Worm (Caenorhabditis elegans): ENCODE results near the gene F15H10.7.
A peak's percentile ranks its signal among the peaks of the same experiment; 100 is the strongest.

Gene F15H10.7

ce11 chrV:10402804-10403203 is 3.4 kb downstream of the F15H10.7 start, which contains the start of gene F15H10.8:
F15H10.8 (minus strand) TSS chrV:10402904.
- TF ChIP-seq mes-4 (tag; optimal IDR thresholded peaks at IDR 0.05): no peak
- TF ChIP-seq hsf-1 (GFP tag; IDR thresholded peaks at IDR 0.05): no peak
- no peak for TF ChIP-seq attf-3 (GFP tag; conservative IDR thresholded peaks at IDR 0.05)
- no peak for TF ChIP-seq snpc-3.4 (tag; optimal IDR thresholded peaks at IDR 0.05)
- no peak for TF ChIP-seq Y67H2A.10 (GFP tag; conservative IDR thresholded peaks at IDR 0.05)
- TF ChIP-seq cebp-1 (GFP tag; IDR thresholded peaks at IDR 0.05): no peak
- no peak for TF ChIP-seq cebp-1 (tag; optimal IDR thresholded peaks at IDR 0.05)
- TF ChIP-seq dpl-1 (GFP tag; optimal IDR thresholded peaks at IDR 0.05): no peak
- no peak for TF ChIP-seq C17E4.6 (GFP tag; IDR thresholded peaks at IDR 0.05)
- no peak for TF ChIP-seq Y95B8A.8 (GFP tag; IDR thresholded peaks at IDR 0.05)
- no peak for TF ChIP-seq attf-6 (GFP tag; IDR thresholded peaks at IDR 0.05)
- TF ChIP-seq lin-26 (GFP tag; IDR thresholded peaks at IDR 0.05): no peak
- TF ChIP-seq xnd-1 (tag; optimal IDR thresholded peaks at IDR 0.05): no peak

DNA sequence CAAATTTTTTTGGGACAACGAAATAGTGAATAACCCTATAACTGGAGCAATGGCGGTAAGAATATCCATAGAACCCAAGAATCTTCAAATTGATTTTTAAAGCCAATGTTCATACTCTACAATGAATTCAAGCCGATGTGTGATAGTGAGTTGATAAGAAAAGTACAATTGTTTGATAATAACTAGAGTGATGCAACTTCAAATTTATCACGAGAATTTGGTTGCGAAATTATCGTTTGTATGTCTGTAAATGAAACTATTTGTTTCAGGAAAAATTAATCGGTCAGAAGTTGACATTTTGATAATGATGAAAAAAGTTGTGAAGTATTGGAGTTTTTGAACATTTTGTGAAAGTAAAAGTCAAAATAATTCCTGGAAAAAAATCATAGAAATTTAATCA is 6.9 kb downstream of the F15H10.7 start:
- no peak for TF ChIP-seq nhr-120 (GFP tag; IDR thresholded peaks at IDR 0.05)
- TF ChIP-seq ets-4 (GFP tag; optimal IDR thresholded peaks at IDR 0.05): peak; percentile 32
- TF ChIP-seq cebp-1 (GFP tag; IDR thresholded peaks at IDR 0.05): peak; percentile 84
- peak; percentile 86 for TF ChIP-seq cebp-1 (tag; optimal IDR thresholded peaks at IDR 0.05)
- TF ChIP-seq nhr-80 (tag; optimal IDR thresholded peaks at IDR 0.05): peak; percentile 93
- TF ChIP-seq K11D2.4 (GFP tag; IDR thresholded peaks at IDR 0.05): no peak

DNA sequence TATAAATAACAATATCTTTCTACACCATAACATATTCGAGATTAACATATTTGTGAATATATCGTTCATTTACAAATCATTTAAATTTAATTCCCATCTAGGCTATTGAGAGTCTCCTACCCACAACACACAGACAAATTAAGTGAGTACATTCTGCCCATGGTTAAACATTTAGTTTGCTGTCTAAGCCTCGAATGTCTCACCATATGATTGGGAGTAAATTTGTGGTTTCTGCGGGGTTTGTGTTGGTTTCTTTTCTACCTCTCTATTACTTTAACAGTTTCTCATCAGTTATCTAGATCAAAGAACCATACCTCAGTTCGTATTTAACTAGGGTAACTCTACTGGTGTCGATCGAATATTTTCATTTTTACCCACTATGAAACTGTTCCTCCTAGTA is 7.8 kb downstream of the F15H10.7 start, which contains the start of gene ugt-2:
Gene ugt-2, plus strand, starts transcription at position 371 of the 400 bp plus-strand sequence.
- TF ChIP-seq atf-7 (tag; optimal IDR thresholded peaks at IDR 0.05): no peak
- TF ChIP-seq nhr-80 (tag; optimal IDR thresholded peaks at IDR 0.05): peak; percentile 42

DNA sequence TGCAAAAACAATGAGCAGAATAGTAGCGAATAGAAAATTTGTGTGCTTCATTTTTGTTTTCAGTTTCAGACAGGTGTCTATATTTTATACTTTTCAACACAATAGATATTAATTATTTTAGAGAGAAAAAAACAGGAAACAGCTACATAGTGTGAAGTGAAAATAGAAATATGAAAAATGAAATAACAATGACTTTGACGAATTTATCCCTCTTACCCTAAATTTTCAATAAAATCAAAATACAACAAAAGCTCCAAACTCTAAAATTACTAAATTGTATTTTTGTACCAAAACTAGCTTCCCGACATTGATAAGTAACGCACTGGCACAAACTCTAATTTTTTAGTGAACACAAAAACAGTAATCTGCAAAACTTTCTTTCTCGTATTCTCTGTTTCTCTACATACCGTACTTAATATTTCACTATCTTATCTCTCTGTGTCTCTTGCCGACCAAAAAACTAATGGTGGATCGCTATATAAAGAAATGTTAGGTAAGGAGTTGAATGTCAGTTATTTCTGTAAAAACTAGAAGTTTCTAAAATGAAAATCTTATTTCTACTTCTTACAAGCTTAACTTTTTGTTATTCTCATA is 10.9 kb downstream of the F15H10.7 start, which contains the start of the genes col-151 and ugt-1:
Gene col-151, minus strand, starts transcription at position 51 of the 594 bp plus-strand sequence.
Gene ugt-1, plus strand, starts transcription at position 491 of the 594 bp plus-strand sequence.
- TF ChIP-seq nhr-80 (tag; optimal IDR thresholded peaks at IDR 0.05) (peak; percentile 48), ets-4 (GFP tag; optimal IDR thresholded peaks at IDR 0.05) (no peak), hmg-1.2 (GFP tag; IDR thresholded peaks at IDR 0.05) (peak; percentile 82)

DNA sequence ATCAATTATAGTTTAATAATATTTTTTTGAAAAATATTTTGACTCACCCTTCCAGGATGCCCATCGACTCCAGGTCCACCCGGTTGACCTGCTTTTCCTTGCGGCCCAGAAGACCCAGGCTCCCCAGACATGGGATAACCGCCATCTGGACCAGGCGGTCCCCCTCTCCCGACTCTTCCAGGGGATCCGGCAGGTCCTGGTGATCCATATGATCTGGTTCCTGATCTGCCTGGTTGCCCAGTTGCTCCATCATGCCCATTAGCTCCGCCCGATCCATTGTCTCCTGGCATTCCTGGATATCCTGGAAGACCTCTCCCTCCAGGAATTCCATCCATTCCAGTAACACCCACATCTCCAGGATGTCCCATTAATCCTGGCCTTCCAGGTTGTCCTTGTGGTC is 12.5 kb downstream of the F15H10.7 start:
- TF ChIP-seq nhr-120 (GFP tag; IDR thresholded peaks at IDR 0.05) (no peak), ceh-40 (GFP tag; IDR thresholded peaks at IDR 0.05) (no peak), gei-17 (GFP tag; optimal IDR thresholded peaks at IDR 0.05) (no peak), tlf-1 (GFP tag; optimal IDR thresholded peaks at IDR 0.05) (no peak), lsy-27 (tag; optimal IDR thresholded peaks at IDR 0.05; ENCODE audit: borderline replicate concordance, insufficient read depth) (no peak), cebp-1 (GFP tag; IDR thresholded peaks at IDR 0.05) (no peak), cebp-1 (tag; optimal IDR thresholded peaks at IDR 0.05) (no peak)

DNA sequence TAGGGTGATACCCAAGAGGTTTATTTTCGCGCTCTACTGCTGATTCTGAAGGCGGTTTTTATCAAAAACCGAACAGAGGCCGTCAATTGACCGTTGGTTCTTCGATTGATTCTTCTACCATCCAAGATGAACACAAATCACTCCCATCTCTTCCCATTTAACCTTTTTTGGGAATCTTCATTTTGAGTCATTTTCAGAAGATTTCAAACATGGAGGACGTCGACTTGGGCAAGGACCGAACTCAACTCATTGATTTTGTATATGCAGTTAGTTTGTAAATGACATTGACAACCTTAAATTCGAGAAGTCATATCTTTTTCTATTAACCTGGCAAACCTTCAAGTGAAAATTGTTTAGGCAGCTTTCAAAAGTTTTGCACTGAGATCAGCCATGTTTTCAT is 17.9 kb downstream of the F15H10.7 start, which contains the start of gene AC3.5:
Gene AC3.5, plus strand, starts transcription at position 210 of the 400 bp plus-strand sequence.
- TF ChIP-seq lsl-1 (GFP tag; optimal IDR thresholded peaks at IDR 0.05): no peak
- no peak for TF ChIP-seq egl-44 (GFP tag; IDR thresholded peaks at IDR 0.05)
- TF ChIP-seq snpc-3.4 (tag; optimal IDR thresholded peaks at IDR 0.05): no peak
- no peak for TF ChIP-seq cebp-2 (GFP tag; IDR thresholded peaks at IDR 0.05)

DNA sequence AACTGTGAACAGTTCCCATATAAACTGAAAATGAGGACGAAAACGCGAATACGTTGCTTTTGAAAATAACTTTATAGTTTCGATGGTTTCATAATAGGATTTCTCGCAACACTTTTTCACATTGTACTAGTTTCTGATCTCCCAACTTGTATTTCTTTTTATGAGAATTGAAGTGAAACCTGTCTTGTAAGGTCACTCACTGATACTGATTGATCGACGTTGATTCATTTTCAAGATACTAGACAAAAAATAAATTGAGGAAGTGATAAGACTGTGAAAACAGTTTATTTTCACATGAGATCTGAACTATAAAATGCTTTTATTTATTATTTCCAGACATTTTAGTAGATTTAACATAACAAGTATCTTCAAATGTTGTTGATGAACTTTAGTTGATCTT is 18.8 kb downstream of the F15H10.7 start:
- TF ChIP-seq nhr-120 (GFP tag; IDR thresholded peaks at IDR 0.05): no peak
- no peak for TF ChIP-seq xnd-1 (tag; optimal IDR thresholded peaks at IDR 0.05)
- TF ChIP-seq snpc-1.3 (tag; optimal IDR thresholded peaks at IDR 0.05; ENCODE audit: insufficient read depth): no peak
- TF ChIP-seq Y67H2A.10 (GFP tag; conservative IDR thresholded peaks at IDR 0.05): no peak
- no peak for TF ChIP-seq T07F8.4 (tag; optimal IDR thresholded peaks at IDR 0.05)
- no peak for TF ChIP-seq mel-28 (tag; optimal IDR thresholded peaks at IDR 0.05; ENCODE audit: borderline replicate concordance)
- TF ChIP-seq madf-6 (GFP tag; IDR thresholded peaks at IDR 0.05): no peak

Data from whole organism, young adult.